Worm (Caenorhabditis elegans): ENCODE measurements around the gene acp-3.

DNA sequence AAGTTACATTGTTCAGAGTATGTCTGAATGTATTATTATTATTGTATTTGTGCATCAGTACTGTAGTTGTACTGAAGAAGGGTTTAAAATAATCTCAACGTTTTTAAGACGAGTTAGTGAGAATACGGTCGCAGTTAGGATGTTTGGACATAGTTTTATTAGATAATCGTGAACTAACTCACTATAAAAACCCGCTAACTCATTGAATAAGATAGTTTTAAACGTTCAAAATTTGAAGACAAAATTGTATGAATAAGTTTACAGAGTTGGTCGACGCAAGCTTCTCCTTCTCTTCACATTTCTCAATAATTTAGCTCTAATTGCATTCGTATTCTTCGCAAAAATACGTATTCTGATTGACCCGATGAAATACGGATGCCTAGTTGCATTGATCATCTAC, 17.9 kb downstream of the acp-3 start:
- TF ChIP-seq tra-4 (tag; optimal IDR thresholded peaks at IDR 0.05) (no peak), ama-1 (optimal IDR thresholded peaks at IDR 0.05) (no peak), hmbx-1 (tag; optimal IDR thresholded peaks at IDR 0.05) (no peak), hmg-4 (GFP tag; optimal IDR thresholded peaks at IDR 0.05) (no peak), pes-1 (GFP tag; IDR thresholded peaks at IDR 0.05) (no peak), tbx-37 (GFP tag; conservative IDR thresholded peaks at IDR 0.05) (no peak)

All from whole organism, early embryonic.